Fruit fly (Drosophila melanogaster) whole organism, embryonic: ENCODE data around the gene tmod.

ENCODE experiments used
- CG10267 ChIP-seq: fragments of 200-800 bp; sonication (Bioruptor generic); optimal IDR thresholded peaks from 2 replicates; lab custom pipeline; 2018; ENCODE audit warnings: missing biosample characterization, mild to moderate bottlenecking, missing genetic modification characterization, moderate library complexity
- CG9797 ChIP-seq: fragments of 200-800 bp; sonication (Bioruptor generic); optimal IDR thresholded peaks from 3 replicates; lab custom pipeline; 2018; ENCODE audit warnings: missing biosample characterization, mild to moderate bottlenecking, missing genetic modification characterization
- Dek ChIP-seq: fragments of 200-800 bp; sonication (Bioruptor generic); optimal IDR thresholded peaks from 3 replicates; lab custom pipeline; 2019; ENCODE audit warnings: missing biosample characterization, mild to moderate bottlenecking, missing genetic modification characterization, moderate library complexity
- E2f1 ChIP-seq: fragments of 200-800 bp; sonication (Bioruptor generic); IDR thresholded peaks from 2 replicates; pipeline ENCODE4 v1.3.6; 2022; ENCODE audit warnings: missing biosample characterization, missing genetic modification characterization
- Ssrp ChIP-seq: fragments of 200-800 bp; sonication (Bioruptor generic); optimal IDR thresholded peaks from 2 replicates; lab custom pipeline; 2018; ENCODE audit warnings: missing biosample characterization, mild to moderate bottlenecking, missing genetic modification characterization, moderate library complexity
- chinmo ChIP-seq: fragments of 200-800 bp; sonication (Bioruptor generic); IDR thresholded peaks from 4 replicates; pipeline ENCODE4 v1.3.6; 2022; ENCODE audit warnings: missing biosample characterization, missing genetic modification characterization; ENCODE audit not compliant: partially characterized antibody
- esg ChIP-seq: fragments of 200-800 bp; sonication (Bioruptor generic); conservative IDR thresholded peaks from 2 replicates; pipeline ENCODE4 v1.3.6; 2022; ENCODE audit warnings: missing biosample characterization, missing genetic modification characterization
- luna ChIP-seq: fragments of 200-800 bp; sonication (Bioruptor generic); optimal IDR thresholded peaks from 2 replicates; lab custom pipeline; 2016; ENCODE audit warnings: missing biosample characterization, missing genetic modification characterization
- run ChIP-seq: fragments of 200-800 bp; sonication (Bioruptor generic); optimal IDR thresholded peaks from 3 replicates; lab custom pipeline; 2018; ENCODE audit warnings: missing biosample characterization, mild to moderate bottlenecking, missing genetic modification characterization
- salm ChIP-seq: fragments of 200-800 bp; sonication (Bioruptor generic); optimal IDR thresholded peaks from 2 replicates; lab custom pipeline; 2018; ENCODE audit warnings: missing biosample characterization, mild to moderate bottlenecking, missing genetic modification characterization

- TF ChIP-seq salm (tag; lab: Kevin White, UChicago) = no peak
- no peak for TF ChIP-seq luna (GFP tag; lab: Kevin White, UChicago)
- TF ChIP-seq run (tag; lab: Kevin White, UChicago) = no peak
- TF ChIP-seq Ssrp = no peak
- no peak for TF ChIP-seq CG9797 (GFP tag; lab: Kevin White, UChicago)
- TF ChIP-seq esg (GFP tag; lab: Robert Waterston, UW) = no peak
- TF ChIP-seq Dek (tag; lab: Kevin White, UChicago) = no peak
- TF ChIP-seq E2f1 = no peak
- TF ChIP-seq CG10267 (tag; lab: Kevin White, UChicago) = no peak
- no peak for TF ChIP-seq chinmo (GFP tag; lab: Robert Waterston, UW)
Observed at dm6 chr3R:30500226-30500625, 32.2 kb upstream of the tmod start, which contains the start of gene PH4alphaNE1.
